Worm (Caenorhabditis elegans) whole organism, young adult: ENCODE measurements around the gene srw-24.

ENCODE experiments used
- B0019.2 ChIP-seq: fragments of 200-800 bp; sonication (Bioruptor generic); conservative IDR thresholded peaks from 2 replicates; pipeline ENCODE4 v1.3.6; 2022; ENCODE audit warnings: missing genetic modification reagents, missing genetic modification characterization, missing compliant biosample characterization
- C06A6.2 ChIP-seq: fragments of 200-800 bp; sonication (Bioruptor generic); conservative IDR thresholded peaks from 2 replicates; pipeline ENCODE4 v1.3.6; 2022; ENCODE audit warnings: missing genetic modification characterization, missing compliant biosample characterization
- D2030.7 ChIP-seq: fragments of 200-800 bp; sonication (Bioruptor generic); IDR thresholded peaks from 2 replicates; pipeline ENCODE4 v1.3.6; 2022; ENCODE audit warnings: missing genetic modification reagents, missing genetic modification characterization, missing compliant biosample characterization
- F10E7.11 ChIP-seq: sonication (generic microtip); optimal IDR thresholded peaks from 2 replicates; lab custom pipeline; 2017; ENCODE audit warnings: mild to moderate bottlenecking, missing genetic modification characterization, moderate library complexity, missing compliant biosample characterization
- F22D6.2 ChIP-seq: sonication (generic microtip); optimal IDR thresholded peaks from 2 replicates; lab custom pipeline; 2016; ENCODE audit warnings: mild to moderate bottlenecking, missing genetic modification characterization, missing compliant biosample characterization
- F23B12.7 ChIP-seq: sonication (generic microtip); optimal IDR thresholded peaks from 2 replicates; lab custom pipeline; 2017; ENCODE audit warnings: missing genetic modification characterization, mild to moderate bottlenecking, missing compliant biosample characterization, antibody characterized with exemption, moderate library complexity; ENCODE audit not compliant: insufficient read depth
- F37B4.10 ChIP-seq: fragments of 200-800 bp; sonication (Bioruptor generic); IDR thresholded peaks from 2 replicates; pipeline ENCODE4 v1.3.6; 2022; ENCODE audit warnings: missing genetic modification characterization, missing compliant biosample characterization
- F55B11.4 ChIP-seq: sonication (generic microtip); optimal IDR thresholded peaks from 2 replicates; lab custom pipeline; 2016; ENCODE audit warnings: missing compliant biosample characterization, missing genetic modification characterization, borderline replicate concordance; ENCODE audit not compliant: insufficient read depth
- K12H6.12 ChIP-seq: fragments of 200-800 bp; sonication (Bioruptor generic); optimal IDR thresholded peaks from 2 replicates; lab custom pipeline; 2018; ENCODE audit warnings: mild to moderate bottlenecking, missing genetic modification characterization, missing compliant biosample characterization
- T26A5.8 ChIP-seq: sonication (generic microtip); optimal IDR thresholded peaks from 2 replicates; lab custom pipeline; 2016; ENCODE audit warnings: missing genetic modification characterization, missing compliant biosample characterization
- Y53F4B.3 ChIP-seq: fragments of 200-800 bp; sonication (Bioruptor generic); IDR thresholded peaks from 2 replicates; pipeline ENCODE4 v1.3.6; 2022; ENCODE audit warnings: missing genetic modification reagents, missing genetic modification characterization, missing compliant biosample characterization
- Y95B8A.8 ChIP-seq: fragments of 200-800 bp; sonication (Bioruptor generic); IDR thresholded peaks from 2 replicates; pipeline ENCODE4 v1.3.6; 2022; ENCODE audit warnings: missing genetic modification reagents, missing genetic modification characterization, missing compliant biosample characterization
- attf-6 ChIP-seq: fragments of 200-800 bp; sonication (Bioruptor generic); IDR thresholded peaks from 2 replicates; pipeline ENCODE4 v1.3.6; 2022; ENCODE audit warnings: missing genetic modification reagents, missing genetic modification characterization, missing compliant biosample characterization
- ceh-100 ChIP-seq: fragments of 200-800 bp; sonication (Bioruptor generic); IDR thresholded peaks from 2 replicates; pipeline ENCODE4 v1.3.6; 2022; ENCODE audit warnings: missing genetic modification reagents, missing genetic modification characterization, missing compliant biosample characterization
- ceh-58 ChIP-seq: fragments of 200-800 bp; sonication (Bioruptor generic); IDR thresholded peaks from 2 replicates; pipeline ENCODE4 v1.3.6; 2022; ENCODE audit warnings: missing genetic modification characterization, missing compliant biosample characterization
- ceh-79 ChIP-seq: sonication (generic microtip); optimal IDR thresholded peaks from 2 replicates; lab custom pipeline; 2017; ENCODE audit warnings: mild to moderate bottlenecking, missing genetic modification characterization, missing compliant biosample characterization
- ceh-91 ChIP-seq: fragments of 200-800 bp; sonication (Bioruptor generic); IDR thresholded peaks from 2 replicates; pipeline ENCODE4 v1.3.6; 2022; ENCODE audit warnings: missing genetic modification reagents, missing genetic modification characterization, missing compliant biosample characterization
- egrh-3 ChIP-seq: fragments of 200-800 bp; sonication (Bioruptor generic); IDR thresholded peaks from 2 replicates; pipeline ENCODE4 v1.3.6; 2022; ENCODE audit warnings: missing genetic modification reagents, missing genetic modification characterization, missing compliant biosample characterization
- ets-4 ChIP-seq: fragments of 200-800 bp; sonication (Bioruptor generic); optimal IDR thresholded peaks from 2 replicates; lab custom pipeline; 2018; ENCODE audit warnings: mild to moderate bottlenecking, missing genetic modification characterization, missing compliant biosample characterization
- fkh-3 ChIP-seq: sonication (generic microtip); optimal IDR thresholded peaks from 2 replicates; lab custom pipeline; 2016; ENCODE audit warnings: mild to moderate bottlenecking, missing genetic modification characterization, missing compliant biosample characterization
- hlh-26 ChIP-seq: fragments of 200-800 bp; sonication (Bioruptor generic); conservative IDR thresholded peaks from 2 replicates; pipeline ENCODE4 v1.3.6; 2022; ENCODE audit warnings: missing genetic modification reagents, missing genetic modification characterization, missing compliant biosample characterization
- lin-35 ChIP-seq, 3 experiments: fragments of 150-350 bp in 2 of 3; sonication (generic microtip) in 1 of 3; optimal IDR thresholded peaks; 2 replicates each; lab custom pipeline; 2014 to 2018; ENCODE audit warnings: missing biosample characterization in 3 of 3, missing genetic modification characterization in 3 of 3, missing genetic modification reagents in 3 of 3
- lin-54 ChIP-seq: fragments of 200-800 bp; sonication (Bioruptor generic); optimal IDR thresholded peaks from 2 replicates; lab custom pipeline; 2018; ENCODE audit warnings: mild to moderate bottlenecking, missing genetic modification characterization, missing compliant biosample characterization
- lsy-27 ChIP-seq: sonication (generic microtip); optimal IDR thresholded peaks from 2 replicates; lab custom pipeline; 2017; ENCODE audit warnings: missing genetic modification characterization, mild to moderate bottlenecking, missing compliant biosample characterization, antibody characterized with exemption, missing genotype, borderline replicate concordance; ENCODE audit not compliant: insufficient read depth
- nfya-1 ChIP-seq: sonication (generic microtip); optimal IDR thresholded peaks from 2 replicates; lab custom pipeline; 2017; ENCODE audit warnings: antibody characterized with exemption, missing compliant biosample characterization, missing genetic modification characterization, borderline replicate concordance; ENCODE audit not compliant: insufficient read depth
- nfya-2 ChIP-seq: fragments of 200-800 bp; sonication (Bioruptor generic); IDR thresholded peaks from 2 replicates; pipeline ENCODE4 v1.3.6; 2022; ENCODE audit warnings: missing genetic modification reagents, missing genetic modification characterization, missing compliant biosample characterization
- nhr-90 ChIP-seq: sonication (generic microtip); optimal IDR thresholded peaks from 2 replicates; lab custom pipeline; 2016; ENCODE audit warnings: missing genotype, mild to moderate bottlenecking, missing genetic modification characterization, missing compliant biosample characterization
- repo-1 ChIP-seq: sonication (generic microtip); optimal IDR thresholded peaks from 2 replicates; lab custom pipeline; 2017; ENCODE audit warnings: mild to moderate bottlenecking, missing genetic modification characterization, missing compliant biosample characterization
- sdz-38 ChIP-seq: sonication (generic microtip); optimal IDR thresholded peaks from 2 replicates; lab custom pipeline; 2016; ENCODE audit warnings: missing genotype, missing genetic modification characterization, missing compliant biosample characterization
- snpc-1.1 ChIP-seq: sonication (generic microtip); optimal IDR thresholded peaks from 2 replicates; lab custom pipeline; 2017; ENCODE audit warnings: missing genetic modification characterization, mild to moderate bottlenecking, missing compliant biosample characterization, antibody characterized with exemption, moderate library complexity, missing genotype, missing genetic modification reagents; ENCODE audit not compliant: insufficient read depth
- snpc-1.3 ChIP-seq: sonication (generic microtip); optimal IDR thresholded peaks from 2 replicates; lab custom pipeline; 2017; ENCODE audit warnings: missing genetic modification characterization, mild to moderate bottlenecking, missing compliant biosample characterization, antibody characterized with exemption, moderate library complexity, missing genotype, missing genetic modification reagents; ENCODE audit not compliant: insufficient read depth
- somi-1 ChIP-seq: fragments of 200-800 bp; sonication (Bioruptor generic); optimal IDR thresholded peaks from 2 replicates; lab custom pipeline; 2018; ENCODE audit warnings: mild to moderate bottlenecking, missing genetic modification characterization, missing compliant biosample characterization
- unc-130 ChIP-seq: sonication (generic microtip); optimal IDR thresholded peaks from 2 replicates; lab custom pipeline; 2016; ENCODE audit warnings: missing genetic modification reagents, missing genetic modification characterization, missing compliant biosample characterization
- unc-62 ChIP-seq: fragments of 150-350 bp; optimal IDR thresholded peaks from 2 replicates; lab custom pipeline; 2014; ENCODE audit warnings: missing biosample characterization, missing genetic modification reagents, missing genetic modification characterization
- zfh-2 ChIP-seq: fragments of 200-800 bp; sonication (Bioruptor generic); conservative IDR thresholded peaks from 2 replicates; pipeline ENCODE4 v1.3.6; 2022; ENCODE audit warnings: missing genetic modification reagents, missing genetic modification characterization, missing compliant biosample characterization
- ztf-25 ChIP-seq: fragments of 200-800 bp; sonication (Bioruptor generic); IDR thresholded peaks from 2 replicates; pipeline ENCODE4 v1.3.6; 2022; ENCODE audit warnings: missing genetic modification reagents, missing genetic modification characterization, missing compliant biosample characterization
- ztf-26 ChIP-seq: sonication (generic microtip); optimal IDR thresholded peaks from 2 replicates; lab custom pipeline; 2017; ENCODE audit warnings: missing genetic modification characterization, missing compliant biosample characterization
- ztf-3 ChIP-seq: fragments of 200-800 bp; sonication (Bioruptor generic); optimal IDR thresholded peaks from 2 replicates; lab custom pipeline; 2018; ENCODE audit warnings: mild to moderate bottlenecking, missing genetic modification characterization, missing compliant biosample characterization

srw-24 gene

ce11 chrV:15226206-15226605 is 2.4 kb downstream of the srw-24 start:
- TF ChIP-seq lsy-27 (no peak), attf-6 (GFP tag; lab: Robert Waterston, UW) (no peak), repo-1 (tag; lab: Kevin White, UChicago) (no peak), snpc-1.3 (tag; lab: Kevin White, UChicago) (no peak), unc-130 (no peak), sdz-38 (tag; lab: Kevin White, UChicago) (no peak), nhr-90 (tag; lab: Kevin White, UChicago) (no peak), nfya-1 (no peak), ztf-26 (tag; lab: Kevin White, UChicago) (no peak), fkh-3 (tag; lab: Kevin White, UChicago) (no peak), Y95B8A.8 (GFP tag; lab: Robert Waterston, UW) (no peak), ztf-25 (no peak), K12H6.12 (no peak), F37B4.10 (GFP tag; lab: Robert Waterston, UW) (no peak), Y53F4B.3 (no peak), ceh-100 (GFP tag; lab: Robert Waterston, UW) (no peak)

- TF ChIP-seq nfya-2 (GFP tag; lab: Robert Waterston, UW) (no peak), B0019.2 (GFP tag; lab: Robert Waterston, UW) (no peak), ztf-3 (no peak), unc-62 (GFP tag; lab: Kevin White, UChicago) (no peak), hlh-26 (GFP tag; lab: Robert Waterston, UW) (no peak), ceh-79 (tag; lab: Kevin White, UChicago) (no peak), T26A5.8 (tag; lab: Kevin White, UChicago) (no peak), F22D6.2 (tag; lab: Kevin White, UChicago) (no peak), ceh-58 (GFP tag; lab: Robert Waterston, UW) (no peak), snpc-1.1 (tag; lab: Kevin White, UChicago) (no peak), lin-54 (GFP tag; lab: Kevin White, UChicago) (no peak), zfh-2 (GFP tag; lab: Robert Waterston, UW) (no peak), F37B4.10 (GFP tag; lab: Robert Waterston, UW) (no peak), ceh-91 (no peak), ets-4 (GFP tag; lab: Kevin White, UChicago) (no peak), D2030.7 (GFP tag; lab: Robert Waterston, UW) (no peak), F55B11.4 (tag; lab: Kevin White, UChicago) (no peak)
- TF ChIP-seq, all 124 proteins: peak for 0
Measured at ce11 chrV:15230243-15230642, 6.5 kb downstream of the srw-24 start, which contains the start of gene srw-15. Gene srw-15, plus strand, starts transcription at chrV:15230543.

DNA sequence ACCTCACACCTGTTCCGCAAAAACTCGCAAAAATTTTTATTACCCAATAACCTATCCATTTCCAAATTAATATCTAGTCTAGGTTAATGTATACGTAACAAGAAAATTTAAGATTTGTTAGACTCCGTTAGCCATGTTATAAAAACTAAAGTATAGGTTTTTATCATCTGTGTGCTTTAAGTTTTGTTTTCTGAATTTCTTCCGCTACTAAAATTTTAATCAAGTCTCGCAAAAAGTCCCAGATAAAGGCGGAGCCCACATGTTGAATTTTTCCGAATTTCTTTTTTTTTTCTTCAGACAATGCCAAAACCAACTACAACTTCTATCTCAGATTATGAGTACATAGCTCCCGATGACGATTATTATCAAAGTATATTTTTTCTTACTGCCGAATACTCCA is 8.4 kb downstream of the srw-24 start, which contains the start of gene srw-13:
srw-13 (plus strand) TSS at position 301 of the 400 bp plus-strand sequence.
- TF ChIP-seq lin-35 (GFP tag; optimal IDR thresholded peaks at IDR 0.05; lab: Kevin White, UChicago) (no peak), nfya-1 (no peak), T26A5.8 (tag; lab: Kevin White, UChicago) (no peak), egrh-3 (GFP tag; lab: Robert Waterston, UW) (no peak), C06A6.2 (GFP tag; lab: Robert Waterston, UW) (no peak), somi-1 (GFP tag; lab: Kevin White, UChicago) (no peak), F10E7.11 (tag; lab: Kevin White, UChicago) (no peak), F23B12.7 (tag; lab: Kevin White, UChicago) (no peak)
